Fruit fly (Drosophila melanogaster) whole organism, embryonic: ENCODE data around the gene CG10376.

Experiments used
- Ada2b ChIP-seq: fragments of 200-800 bp; sonication (Bioruptor generic); IDR thresholded peaks from 2 replicates; pipeline ENCODE4 v1.3.6; 2022; ENCODE audit warnings: missing biosample characterization, missing genetic modification characterization
- Antp ChIP-seq: fragments of 200-800 bp; sonication (Bioruptor generic); optimal IDR thresholded peaks from 3 replicates; lab custom pipeline; 2016; ENCODE audit warnings: missing biosample characterization, missing genetic modification characterization
- B-H1 ChIP-seq: fragments of 200-800 bp; sonication (Bioruptor generic); IDR thresholded peaks from 3 replicates; pipeline ENCODE4 v1.3.6; 2022; ENCODE audit warnings: missing biosample characterization, missing genetic modification characterization
- B-H2 ChIP-seq: fragments of 200-800 bp; sonication (Bioruptor generic); optimal IDR thresholded peaks from 2 replicates; lab custom pipeline; 2018; ENCODE audit warnings: missing biosample characterization, mild to moderate bottlenecking, missing genetic modification characterization
- CG10147 ChIP-seq: fragments of 200-800 bp; sonication (Bioruptor generic); optimal IDR thresholded peaks from 2 replicates; lab custom pipeline; 2019; ENCODE audit warnings: missing biosample characterization, mild to moderate bottlenecking, missing genetic modification characterization, moderate library complexity
- CG11093 ChIP-seq: fragments of 200-800 bp; sonication (Bioruptor generic); IDR thresholded peaks from 3 replicates; pipeline ENCODE4 v1.3.6; 2022; ENCODE audit warnings: missing biosample characterization, missing genetic modification characterization
- CG11398 ChIP-seq: fragments of 200-800 bp; sonication (Bioruptor generic); optimal IDR thresholded peaks from 2 replicates; lab custom pipeline; 2016; ENCODE audit warnings: missing biosample characterization, missing genetic modification characterization
- CG11560 ChIP-seq: fragments of 200-800 bp; sonication (Bioruptor generic); IDR thresholded peaks from 3 replicates; pipeline ENCODE4 v1.3.6; 2022; ENCODE audit warnings: missing biosample characterization, missing genetic modification characterization
- CG11723 ChIP-seq: fragments of 200-800 bp; sonication (Bioruptor generic); optimal IDR thresholded peaks from 2 replicates; lab custom pipeline; 2017; ENCODE audit warnings: missing biosample characterization, mild to moderate bottlenecking, missing genetic modification characterization
- CG15514 ChIP-seq: fragments of 200-800 bp; sonication (Bioruptor generic); optimal IDR thresholded peaks from 3 replicates; lab custom pipeline; 2017; ENCODE audit warnings: missing biosample characterization, missing genetic modification characterization, mild to moderate bottlenecking, moderate library complexity, missing genetic modification reagents
- CG1603 ChIP-seq: fragments of 200-800 bp; sonication (Bioruptor generic); optimal IDR thresholded peaks from 2 replicates; lab custom pipeline; 2019; ENCODE audit warnings: missing biosample characterization, mild to moderate bottlenecking, missing genetic modification characterization, moderate library complexity
- CG17612 ChIP-seq: fragments of 200-800 bp; sonication (Bioruptor generic); IDR thresholded peaks from 2 replicates; pipeline ENCODE4 v1.3.6; 2022; ENCODE audit warnings: missing biosample characterization, missing genetic modification characterization
- CG2889 ChIP-seq: fragments of 200-800 bp; sonication (Bioruptor generic); IDR thresholded peaks from 3 replicates; pipeline ENCODE4 v1.3.6; 2022; ENCODE audit warnings: missing biosample characterization, missing genetic modification characterization
- CG33213 ChIP-seq: fragments of 200-800 bp; sonication (Bioruptor generic); optimal IDR thresholded peaks from 3 replicates; lab custom pipeline; 2016; ENCODE audit warnings: missing biosample characterization, missing genetic modification characterization
- CG3407 ChIP-seq: fragments of 200-800 bp; sonication (Bioruptor generic); optimal IDR thresholded peaks from 2 replicates; lab custom pipeline; 2018; ENCODE audit warnings: missing biosample characterization, mild to moderate bottlenecking, missing genetic modification characterization
- CG3726 ChIP-seq: fragments of 200-800 bp; sonication (Bioruptor generic); IDR thresholded peaks from 3 replicates; pipeline ENCODE4, ENCODE4 v1.3.6; 2022; ENCODE audit warnings: missing biosample characterization, missing genetic modification characterization
- CG3847 ChIP-seq: fragments of 200-800 bp; sonication (Bioruptor generic); IDR thresholded peaks from 2 replicates; pipeline ENCODE4 v1.3.6; 2022; ENCODE audit warnings: missing biosample characterization, missing genetic modification characterization
- CG5180 ChIP-seq: fragments of 200-800 bp; sonication (Bioruptor generic); optimal IDR thresholded peaks from 3 replicates; lab custom pipeline; 2017; ENCODE audit warnings: missing biosample characterization, missing genetic modification characterization, mild to moderate bottlenecking, moderate library complexity, missing genetic modification reagents
- Camta ChIP-seq: fragments of 200-800 bp; sonication (Bioruptor generic); optimal IDR thresholded peaks from 2 replicates; lab custom pipeline; 2016; ENCODE audit warnings: missing biosample characterization, missing genetic modification characterization
- Dp ChIP-seq: fragments of 200-800 bp; sonication (Bioruptor generic); optimal IDR thresholded peaks from 2 replicates; lab custom pipeline; 2018; ENCODE audit warnings: missing biosample characterization, mild to moderate bottlenecking, missing genetic modification characterization, moderate library complexity
- Ets97D ChIP-seq: fragments of 200-800 bp; sonication (Bioruptor generic); optimal IDR thresholded peaks from 3 replicates; lab custom pipeline; 2016; ENCODE audit warnings: missing biosample characterization, missing genetic modification characterization
- HLH3B ChIP-seq: fragments of 200-800 bp; sonication (Bioruptor generic); IDR thresholded peaks from 2 replicates; pipeline ENCODE4 v1.3.6; 2022; ENCODE audit warnings: missing biosample characterization, missing genetic modification characterization
- Hsf ChIP-seq: fragments of 200-800 bp; sonication (Bioruptor generic); optimal IDR thresholded peaks from 3 replicates; lab custom pipeline; 2016; ENCODE audit warnings: missing biosample characterization, missing genetic modification characterization
- Meics ChIP-seq: fragments of 200-800 bp; sonication (Bioruptor generic); optimal IDR thresholded peaks from 2 replicates; lab custom pipeline; 2017; ENCODE audit warnings: missing biosample characterization, mild to moderate bottlenecking, missing genetic modification characterization
- Mrtf ChIP-seq: fragments of 200-800 bp; sonication (Bioruptor generic); IDR thresholded peaks from 3 replicates; pipeline ENCODE4 v1.3.6; 2022; ENCODE audit warnings: missing biosample characterization, missing genetic modification characterization
- PHDP ChIP-seq: fragments of 200-800 bp; sonication (Bioruptor generic); optimal IDR thresholded peaks from 3 replicates; lab custom pipeline; 2018; ENCODE audit warnings: missing biosample characterization, mild to moderate bottlenecking, missing genetic modification characterization, moderate library complexity
- Sry-β ChIP-seq: fragments of 200-800 bp; sonication (Bioruptor generic); optimal IDR thresholded peaks from 2 replicates; lab custom pipeline; 2018; ENCODE audit warnings: missing biosample characterization, mild to moderate bottlenecking, missing genetic modification characterization, moderate library complexity
- Taf1 ChIP-seq: fragments of 200-800 bp; sonication (Bioruptor generic); IDR thresholded peaks from 2 replicates; pipeline ENCODE4 v1.3.6; 2022; ENCODE audit warnings: missing biosample characterization, missing genetic modification characterization
- Tbp ChIP-seq: fragments of >200 bp; optimal IDR thresholded peaks from 2 replicates; lab custom pipeline; 2018; ENCODE audit warnings: missing biosample characterization, missing genetic modification characterization
- az2 ChIP-seq: fragments of 200-800 bp; sonication (Bioruptor generic); optimal IDR thresholded peaks from 3 replicates; lab custom pipeline; 2016; ENCODE audit warnings: missing biosample characterization, missing genetic modification characterization
- bowl ChIP-seq: fragments of 200-800 bp; sonication (Bioruptor generic); IDR thresholded peaks from 2 replicates; pipeline ENCODE4 v1.3.6; 2022; ENCODE audit warnings: missing biosample characterization, missing genetic modification characterization
- corto ChIP-seq: fragments of 200-800 bp; sonication (Bioruptor generic); optimal IDR thresholded peaks from 2 replicates; lab custom pipeline; 2016; ENCODE audit warnings: missing biosample characterization, mild to moderate bottlenecking, missing genetic modification characterization, moderate library complexity
- dan ChIP-seq: fragments of 200-800 bp; sonication (Bioruptor generic); IDR thresholded peaks from 2 replicates; pipeline ENCODE4 v1.3.6; 2022; ENCODE audit warnings: missing biosample characterization, missing genetic modification characterization
- dm ChIP-seq: fragments of 200-800 bp; sonication (Bioruptor generic); optimal IDR thresholded peaks from 3 replicates; lab custom pipeline; 2016; ENCODE audit warnings: missing biosample characterization, missing genetic modification characterization
- dmrt11E ChIP-seq: fragments of 200-800 bp; sonication (Bioruptor generic); optimal IDR thresholded peaks from 3 replicates; lab custom pipeline; 2018; ENCODE audit warnings: missing biosample characterization, mild to moderate bottlenecking, missing genetic modification characterization, moderate library complexity
- ems ChIP-seq: fragments of 200-800 bp; sonication (Bioruptor generic); optimal IDR thresholded peaks from 3 replicates; lab custom pipeline; 2016; ENCODE audit warnings: missing biosample characterization, missing genetic modification characterization
- grau ChIP-seq: fragments of 200-800 bp; optimal IDR thresholded peaks from 3 replicates; lab custom pipeline; 2019; ENCODE audit warnings: missing biosample characterization, mild to moderate bottlenecking, missing genetic modification characterization, moderate library complexity
- h ChIP-seq: fragments of >200 bp; optimal IDR thresholded peaks from 2 replicates; lab custom pipeline; 2017
- hkb ChIP-seq, 2 experiments: fragments of 200-800 bp in 1 of 2; fragments of >200 bp in 1 of 2; sonication (Bioruptor generic) in 1 of 2; IDR thresholded peaks in 1 of 2; optimal IDR thresholded peaks in 1 of 2; 2 replicates each; pipeline versions ENCODE4 v1.3.6 to Lab custom; 2017 to 2022; ENCODE audit warnings: missing biosample characterization in 1 of 2, missing genetic modification characterization in 1 of 2
- kah ChIP-seq: fragments of 200-800 bp; sonication (Bioruptor generic); optimal IDR thresholded peaks from 2 replicates; lab custom pipeline; 2018; ENCODE audit warnings: missing biosample characterization, mild to moderate bottlenecking, missing genetic modification characterization
- lmd ChIP-seq: fragments of 200-800 bp; sonication (Bioruptor generic); IDR thresholded peaks from 2 replicates; pipeline ENCODE4 v1.3.6; 2022; ENCODE audit warnings: missing biosample characterization, missing genetic modification characterization
- mld ChIP-seq: fragments of 200-800 bp; sonication (Bioruptor generic); IDR thresholded peaks from 3 replicates; pipeline ENCODE4 v1.3.6; 2022; ENCODE audit warnings: missing biosample characterization, missing genetic modification characterization; ENCODE audit not compliant: partially characterized antibody
- nau ChIP-seq: fragments of 200-800 bp; sonication (Bioruptor generic); optimal IDR thresholded peaks from 3 replicates; lab custom pipeline; 2017; ENCODE audit warnings: missing biosample characterization, mild to moderate bottlenecking, missing genetic modification characterization, missing genetic modification reagents
- nerfin-1 ChIP-seq: fragments of 200-800 bp; sonication (Bioruptor generic); optimal IDR thresholded peaks from 3 replicates; lab custom pipeline; 2019; ENCODE audit warnings: missing biosample characterization, mild to moderate bottlenecking, missing genetic modification characterization, moderate library complexity
- org-1 ChIP-seq: fragments of 200-800 bp; sonication (Bioruptor generic); optimal IDR thresholded peaks from 2 replicates; lab custom pipeline; 2017; ENCODE audit warnings: missing biosample characterization, missing genetic modification characterization
- sc ChIP-seq, 3 experiments: fragments of >200 bp in 2 of 3; fragments of 200-800 bp in 1 of 3; sonication (Bioruptor generic) in 1 of 3; optimal IDR thresholded peaks; 2 replicates in 2 of 3; 3 replicates in 1 of 3; lab custom pipeline; 2017; ENCODE audit warnings: mild to moderate bottlenecking in 1 of 3, missing biosample characterization in 1 of 3, missing genetic modification characterization in 1 of 3, missing genetic modification reagents in 1 of 3
- stwl ChIP-seq: fragments of 200-800 bp; sonication (Bioruptor generic); optimal IDR thresholded peaks from 3 replicates; lab custom pipeline; 2018; ENCODE audit warnings: missing biosample characterization, mild to moderate bottlenecking, missing genetic modification characterization, moderate library complexity
- toy ChIP-seq: fragments of 200-800 bp; sonication (Bioruptor generic); IDR thresholded peaks from 2 replicates; pipeline ENCODE4 v1.3.6; 2022; ENCODE audit warnings: missing biosample characterization, missing genetic modification characterization
- ttk ChIP-seq: fragments of 200-800 bp; sonication (Bioruptor generic); IDR thresholded peaks from 2 replicates; pipeline ENCODE4 v2.1.2; 2022; ENCODE audit warnings: missing biosample characterization, missing genetic modification characterization
- tup ChIP-seq: fragments of 200-800 bp; sonication (Bioruptor generic); optimal IDR thresholded peaks from 2 replicates; lab custom pipeline; 2016; ENCODE audit warnings: missing biosample characterization, mild to moderate bottlenecking, missing genetic modification characterization, moderate library complexity
- vnd ChIP-seq: fragments of 200-800 bp; sonication (Bioruptor generic); IDR thresholded peaks from 3 replicates; pipeline ENCODE4 v1.3.6; 2022; ENCODE audit warnings: missing biosample characterization, missing genetic modification characterization; ENCODE audit not compliant: partially characterized antibody

CG10376 gene

DNA sequence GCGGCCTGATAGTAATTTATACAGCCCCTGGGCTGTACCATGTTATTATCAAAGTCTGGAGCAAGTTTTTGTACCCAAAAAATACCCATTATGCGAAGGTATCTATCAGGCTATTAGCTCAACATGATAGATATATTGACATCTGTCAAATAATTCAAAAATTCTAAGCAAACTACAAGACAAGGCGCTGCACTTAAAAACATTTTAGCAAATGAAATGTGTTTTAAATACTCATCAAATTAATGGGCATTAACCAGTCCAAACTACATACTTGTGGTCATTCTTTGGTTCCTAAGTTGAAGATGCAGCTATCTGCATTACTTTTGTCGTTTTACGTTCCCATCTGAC, 49.6 kb downstream of the CG10376 start (continued):
- peak; percentile 77 for TF ChIP-seq CG33213
- TF ChIP-seq CG10147 = peak; percentile 56
- TF ChIP-seq Sry-β (GFP tag; lab: Kevin White, UChicago) = peak; percentile 19
- TF ChIP-seq CG3847 = peak; percentile 29; the same call in 1 of the 2 replicates
- peak; percentile 77 for TF ChIP-seq CG1603 (tag; lab: Kevin White, UChicago)
- no peak for TF ChIP-seq vnd (GFP tag; lab: Robert Waterston, UW)
- peak; percentile 78 for TF ChIP-seq B-H1
- peak; percentile 30 for TF ChIP-seq CG11723
- TF ChIP-seq HLH3B (GFP tag; lab: Robert Waterston, UW) = peak; percentile 73
- TF ChIP-seq Tbp (GFP tag; lab: Kevin White, UChicago) = no peak
- no peak for TF ChIP-seq Dp (GFP tag; lab: Kevin White, UChicago)
- TF ChIP-seq dm (GFP tag; lab: Kevin White, UChicago) = no peak
- no peak for TF ChIP-seq toy
- TF ChIP-seq mld (GFP tag; lab: Robert Waterston, UW) = no peak
- TF ChIP-seq nau = peak; percentile 52
- TF ChIP-seq Camta = peak; percentile 56
- TF ChIP-seq ems = peak; percentile 47
- peak; percentile 39 for TF ChIP-seq CG5180 (GFP tag; lab: Kevin White, UChicago)
- no peak for TF ChIP-seq B-H2 (GFP tag; lab: Kevin White, UChicago)
- TF ChIP-seq Hsf (GFP tag; lab: Kevin White, UChicago) = peak; percentile 32
- no peak for TF ChIP-seq Taf1 (GFP tag; lab: Robert Waterston, UW)
- TF ChIP-seq Mrtf (GFP tag; lab: Robert Waterston, UW) = peak; percentile 45; the same call in 1 of the 3 replicates
- TF ChIP-seq hkb (optimal IDR thresholded peaks at IDR 0.05; lab: Kevin White, UChicago) = no peak
- peak; percentile 67; the same call in 1 of the 2 replicates for TF ChIP-seq hkb (GFP tag; IDR thresholded peaks at IDR 0.05; lab: Robert Waterston, UW)
- peak; percentile 75 for TF ChIP-seq ttk (GFP tag; lab: Robert Waterston, UW)
- peak; percentile 71 for TF ChIP-seq CG11093
- peak; percentile 63 for TF ChIP-seq CG17612 (GFP tag; lab: Robert Waterston, UW)
- peak; percentile 34; the same call in 1 of the 2 replicates for TF ChIP-seq Ada2b
- peak; percentile 23 for TF ChIP-seq kah (GFP tag; lab: Kevin White, UChicago)
- peak; percentile 54; the same call in 1 of the 2 replicates for TF ChIP-seq dan (GFP tag; lab: Robert Waterston, UW)
- no peak for TF ChIP-seq CG11560 (tag; lab: Robert Waterston, UW)
- TF ChIP-seq stwl (tag; lab: Kevin White, UChicago) = peak; percentile 17
- TF ChIP-seq bowl (GFP tag; lab: Robert Waterston, UW) = no peak
- TF ChIP-seq az2 = peak; percentile 50
- TF ChIP-seq CG15514 (GFP tag; lab: Kevin White, UChicago) = no peak
- TF ChIP-seq corto (GFP tag; lab: Kevin White, UChicago) = peak; percentile 91
- peak; percentile 65 for TF ChIP-seq nerfin-1
- peak; percentile 70 for TF ChIP-seq dmrt11E (tag; lab: Kevin White, UChicago)
- no peak for TF ChIP-seq tup (GFP tag; lab: Kevin White, UChicago)
- no peak for TF ChIP-seq CG2889
- TF ChIP-seq sc (optimal IDR thresholded peaks at IDR 0.05; lab: Kevin White, UChicago) = no peak
- peak; percentile 16 for TF ChIP-seq sc (GFP tag; optimal IDR thresholded peaks at IDR 0.05; lab: Kevin White, UChicago)
- peak; percentile 48; the same call in 1 of the 3 replicates for TF ChIP-seq CG3726 (GFP tag; lab: Robert Waterston, UW)
- TF ChIP-seq h = no peak
- peak; percentile 36 for TF ChIP-seq Ets97D (GFP tag; lab: Kevin White, UChicago)
- TF ChIP-seq org-1 (GFP tag; lab: Kevin White, UChicago) = peak; percentile 15
- peak; percentile 44 for TF ChIP-seq Meics (GFP tag; lab: Kevin White, UChicago)
- TF ChIP-seq CG3407 = peak; percentile 41
- no peak for TF ChIP-seq Antp (GFP tag; lab: Kevin White, UChicago)
- peak; percentile 75 for TF ChIP-seq lmd (GFP tag; lab: Robert Waterston, UW)
- peak; percentile 29 for TF ChIP-seq PHDP (tag; lab: Kevin White, UChicago)
- TF ChIP-seq grau (tag; lab: Kevin White, UChicago) = peak; percentile 48
- TF ChIP-seq CG11398 (GFP tag; lab: Kevin White, UChicago) = no peak
